Worm (Caenorhabditis elegans): Measurements from ENCODE around the gene srw-20.

- TF ChIP-seq T23F11.4 (GFP tag; optimal IDR thresholded peaks at IDR 0.05) (no peak), pros-1 (tag; optimal IDR thresholded peaks at IDR 0.05) (no peak), unc-3 (GFP tag; conservative IDR thresholded peaks at IDR 0.05) (no peak), unc-3 (tag; optimal IDR thresholded peaks at IDR 0.05) (no peak), pag-3 (tag; optimal IDR thresholded peaks at IDR 0.05; ENCODE audit: borderline replicate concordance) (no peak), lin-11 (tag; optimal IDR thresholded peaks at IDR 0.05) (no peak), ttx-3 (tag; optimal IDR thresholded peaks at IDR 0.05) (no peak), ama-1 (optimal IDR thresholded peaks at IDR 0.05) (no peak), hlh-6 (tag; optimal IDR thresholded peaks at IDR 0.05) (no peak), npax-4 (tag; optimal IDR thresholded peaks at IDR 0.05) (no peak), pha-4 (tag; optimal IDR thresholded peaks at IDR 0.05) (no peak)
Observed at ce11 chrV:17077889-17078288, 1.8 kb downstream of the srw-20 start, which contains the start of gene T05E12.3.
